Worm (Caenorhabditis elegans): ENCODE results near the gene T05C12.1.
A peak's percentile ranks its signal among the peaks of the same experiment; 100 is the strongest.

DNA sequence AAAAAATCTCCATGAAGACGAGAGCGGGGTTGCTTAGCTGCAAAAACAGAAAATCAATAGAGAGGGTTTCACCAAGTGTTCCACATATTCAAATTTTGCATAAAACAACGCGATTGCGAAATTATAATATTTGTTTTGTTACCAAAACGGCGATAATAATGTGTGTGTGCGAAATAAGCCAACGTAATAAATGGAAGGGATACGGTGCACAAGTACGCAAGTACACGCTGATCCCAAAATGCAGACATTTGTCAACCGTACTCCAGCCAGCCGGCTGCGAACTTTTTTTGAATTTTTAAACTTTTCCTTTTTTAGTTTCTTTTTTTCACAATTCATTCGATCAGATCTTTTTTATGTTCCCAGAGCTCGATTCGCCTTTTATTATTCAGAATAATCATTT, 48.6 kb upstream of the T05C12.1 start, which contains the start of gene ire-1:
- TF ChIP-seq unc-39 (tag; optimal IDR thresholded peaks at IDR 0.05) (no peak), lin-15B (tag; optimal IDR thresholded peaks at IDR 0.05) (peak; percentile 71), ztf-4 (tag; optimal IDR thresholded peaks at IDR 0.05) (no peak), skn-1 (tag; optimal IDR thresholded peaks at IDR 0.05) (peak; percentile 42), zag-1 (tag; optimal IDR thresholded peaks at IDR 0.05) (no peak), snpc-4 (tag; optimal IDR thresholded peaks at IDR 0.05) (peak; percentile 60), tbx-2 (tag; optimal IDR thresholded peaks at IDR 0.05) (no peak), fkh-10 (GFP tag; optimal IDR thresholded peaks at IDR 0.05) (no peak), mml-1 (tag; optimal IDR thresholded peaks at IDR 0.05) (no peak), nfya-1 (tag; optimal IDR thresholded peaks at IDR 0.05; ENCODE audit: insufficient read depth) (peak; percentile 96), nhr-77 (tag; optimal IDR thresholded peaks at IDR 0.05) (no peak), ztf-11 (tag; optimal IDR thresholded peaks at IDR 0.05) (no peak), aly-2 (tag; optimal IDR thresholded peaks at IDR 0.05) (no peak)

Data from whole organism, L3 larva.